Worm (Caenorhabditis elegans) whole organism, L2 larva: Measurements from ENCODE around the gene R11E3.1.

Experiments used
- C34F6.9 ChIP-seq: fragments of 150-350 bp; optimal IDR thresholded peaks from 2 replicates; lab custom pipeline; 2014; ENCODE audit warnings: missing biosample characterization, missing genetic modification characterization
- ZK546.5 ChIP-seq: sonication (generic microtip); optimal IDR thresholded peaks from 2 replicates; lab custom pipeline; 2017; ENCODE audit warnings: missing biosample characterization, missing genetic modification characterization
- ama-1 ChIP-seq: fragments of 150-350 bp; optimal IDR thresholded peaks from 2 replicates; lab custom pipeline; 2018; ENCODE audit warnings: inconsistent platforms
- blmp-1 ChIP-seq: sonication (generic microtip); optimal IDR thresholded peaks from 2 replicates; lab custom pipeline; 2017; ENCODE audit warnings: missing genetic modification characterization, mild to moderate bottlenecking, missing compliant biosample characterization, antibody characterized with exemption, moderate library complexity; ENCODE audit not compliant: insufficient read depth
- ceh-82 ChIP-seq: fragments of 150-350 bp; optimal IDR thresholded peaks from 2 replicates; lab custom pipeline; 2014; ENCODE audit warnings: missing biosample characterization, missing genetic modification characterization
- crh-2 ChIP-seq: sonication (generic microtip); optimal IDR thresholded peaks from 2 replicates; lab custom pipeline; 2017; ENCODE audit warnings: missing biosample characterization, missing genetic modification characterization
- elt-3 ChIP-seq: sonication (generic microtip); optimal IDR thresholded peaks from 2 replicates; lab custom pipeline; 2017; ENCODE audit warnings: missing biosample characterization, missing genetic modification characterization
- fos-1 ChIP-seq: fragments of 150-350 bp; optimal IDR thresholded peaks from 2 replicates; lab custom pipeline; 2014; ENCODE audit warnings: missing biosample characterization, missing genetic modification characterization
- gmeb-1 ChIP-seq: fragments of 150-350 bp; optimal IDR thresholded peaks from 2 replicates; lab custom pipeline; 2014; ENCODE audit warnings: missing biosample characterization, missing genetic modification characterization
- lin-13 ChIP-seq: fragments of 150-350 bp; optimal IDR thresholded peaks from 2 replicates; lab custom pipeline; 2014; ENCODE audit warnings: missing biosample characterization, missing genetic modification reagents, missing genetic modification characterization
- lin-39 ChIP-seq: fragments of 150-350 bp; optimal IDR thresholded peaks from 2 replicates; lab custom pipeline; 2014; ENCODE audit warnings: missing biosample characterization, missing genetic modification reagents, missing genetic modification characterization
- lsy-2 ChIP-seq, 2 experiments: fragments of 150-350 bp in 1 of 2; sonication (generic microtip) in 1 of 2; optimal IDR thresholded peaks; 2 replicates each; lab custom pipeline; 2014 to 2017; ENCODE audit warnings: missing biosample characterization in 2 of 2, missing genetic modification characterization in 2 of 2
- mab-5 ChIP-seq: fragments of 150-350 bp; optimal IDR thresholded peaks from 2 replicates; lab custom pipeline; 2014; ENCODE audit warnings: missing biosample characterization, missing genetic modification characterization
- mbf-1 ChIP-seq: sonication (generic microtip); optimal IDR thresholded peaks from 2 replicates; lab custom pipeline; 2017; ENCODE audit warnings: missing biosample characterization, missing genetic modification characterization
- mdl-1 ChIP-seq, 2 experiments: fragments of 150-350 bp in 1 of 2; sonication (generic microtip) in 1 of 2; optimal IDR thresholded peaks; 2 replicates each; lab custom pipeline; 2017; ENCODE audit warnings: missing biosample characterization in 2 of 2, missing genetic modification characterization in 2 of 2
- nhr-10 ChIP-seq: sonication (generic microtip); optimal IDR thresholded peaks from 2 replicates; lab custom pipeline; 2017; ENCODE audit warnings: missing biosample characterization, missing genetic modification characterization
- nhr-11 ChIP-seq: fragments of 150-350 bp; optimal IDR thresholded peaks from 2 replicates; lab custom pipeline; 2014; ENCODE audit warnings: missing biosample characterization, missing genetic modification characterization
- nhr-12 ChIP-seq: fragments of 150-350 bp; optimal IDR thresholded peaks from 2 replicates; lab custom pipeline; 2014; ENCODE audit warnings: missing biosample characterization, missing genetic modification characterization
- nhr-21 ChIP-seq: fragments of 150-350 bp; optimal IDR thresholded peaks from 2 replicates; lab custom pipeline; 2014; ENCODE audit warnings: missing biosample characterization, missing genetic modification characterization
- nhr-237 ChIP-seq: fragments of 150-350 bp; optimal IDR thresholded peaks from 2 replicates; lab custom pipeline; 2014; ENCODE audit warnings: missing biosample characterization, missing genetic modification characterization
- nhr-25 ChIP-seq: fragments of 150-350 bp; sonication (generic microtip); optimal IDR thresholded peaks from 3 replicates; lab custom pipeline; 2014; ENCODE audit warnings: missing biosample characterization, missing genetic modification characterization
- nhr-6 ChIP-seq: fragments of 150-350 bp; optimal IDR thresholded peaks from 2 replicates; lab custom pipeline; 2014; ENCODE audit warnings: missing biosample characterization, missing genetic modification characterization
- nhr-77 ChIP-seq: fragments of 150-350 bp; optimal IDR thresholded peaks from 2 replicates; lab custom pipeline; 2014; ENCODE audit warnings: missing biosample characterization, missing genetic modification characterization
- peb-1 ChIP-seq: fragments of 150-350 bp; optimal IDR thresholded peaks from 2 replicates; lab custom pipeline; 2014; ENCODE audit warnings: missing biosample characterization, missing genetic modification characterization
- sma-9 ChIP-seq, 2 experiments: fragments of 150-350 bp in 1 of 2; sonication (generic microtip) in 1 of 2; optimal IDR thresholded peaks; 2 replicates each; lab custom pipeline; 2014 to 2016; ENCODE audit warnings: missing genetic modification characterization in 2 of 2, mild to moderate bottlenecking in 1 of 2, missing biosample characterization in 1 of 2, missing compliant biosample characterization in 1 of 2, missing genetic modification reagents in 1 of 2, moderate library complexity in 1 of 2
- unc-55 ChIP-seq: fragments of 150-350 bp; sonication (generic microtip); optimal IDR thresholded peaks from 3 replicates; lab custom pipeline; 2014; ENCODE audit warnings: missing biosample characterization, missing genetic modification reagents, missing genetic modification characterization
- unc-62 ChIP-seq: fragments of 150-350 bp; optimal IDR thresholded peaks from 2 replicates; lab custom pipeline; 2014; ENCODE audit warnings: missing biosample characterization, missing genetic modification reagents, missing genetic modification characterization
- ztf-11 ChIP-seq: sonication (generic microtip); optimal IDR thresholded peaks from 2 replicates; lab custom pipeline; 2017; ENCODE audit warnings: missing biosample characterization, missing genetic modification characterization

R11E3.1 gene

ce11 chrIV:4760378-4761084 is 29.0 kb upstream of the R11E3.1 start, which contains the start of the genes memi-1 and cyp-31A3:
Gene memi-1, minus strand, starts transcription at chrIV:4760428.
Gene cyp-31A3, plus strand, starts transcription at chrIV:4761049.
- TF ChIP-seq nhr-21 (tag; lab: Kevin White, UChicago) (no peak), nhr-237 (tag; lab: Kevin White, UChicago) (no peak), peb-1 (tag; lab: Kevin White, UChicago) (no peak)
- TF ChIP-seq, all 48 proteins: peak for 0

ce11 chrIV:4762990-4763545 is 26.5 kb upstream of the R11E3.1 start:
- peak in 1 of 2 experiments; percentile 52 for TF ChIP-seq lsy-2 (tag; optimal IDR thresholded peaks at IDR 0.05; lab: Kevin White, UChicago)

- no peak for TF ChIP-seq nhr-11 (tag; lab: Kevin White, UChicago)
- no peak for TF ChIP-seq blmp-1 (tag; lab: Kevin White, UChicago)
- no peak for TF ChIP-seq ama-1
- no peak for TF ChIP-seq peb-1 (tag; lab: Kevin White, UChicago)
- no peak for TF ChIP-seq nhr-21 (tag; lab: Kevin White, UChicago)
- TF ChIP-seq mdl-1 (tag; optimal IDR thresholded peaks at IDR 0.05; lab: Kevin White, UChicago) = no peak
- TF ChIP-seq lin-13 (GFP tag; lab: Kevin White, UChicago) = no peak
- no peak for TF ChIP-seq lin-39 (tag; lab: Kevin White, UChicago)
- no peak for TF ChIP-seq crh-2 (tag; lab: Kevin White, UChicago)
- TF ChIP-seq elt-3 = no peak
- TF ChIP-seq ceh-82 (tag; lab: Kevin White, UChicago) = no peak
- no peak for TF ChIP-seq unc-62 (GFP tag; lab: Kevin White, UChicago)
- no peak for TF ChIP-seq mab-5 (tag; lab: Kevin White, UChicago)
- TF ChIP-seq nhr-10 (tag; lab: Kevin White, UChicago) = no peak
- no peak for TF ChIP-seq nhr-237 (tag; lab: Kevin White, UChicago)
These were observed 25.7 kb upstream of the R11E3.1 start, which contains the start of gene Y17G9B.2 for ce11 chrIV:4763844-4764243. Gene Y17G9B.2, plus strand, starts transcription at chrIV:4764144.

ce11 chrIV:4764422-4764821 is 25.1 kb upstream of the R11E3.1 start, which contains the start of gene npp-26:
Gene npp-26, plus strand, starts transcription at chrIV:4764722.
- TF ChIP-seq unc-55 = no peak
- no peak for TF ChIP-seq sma-9 (GFP tag; optimal IDR thresholded peaks at IDR 0.05; lab: Kevin White, UChicago)
- TF ChIP-seq sma-9 (tag; optimal IDR thresholded peaks at IDR 0.05; lab: Kevin White, UChicago) = no peak

ce11 chrIV:4771792-4772191 is 17.8 kb upstream of the R11E3.1 start, which contains the start of gene R11E3.2:
Gene R11E3.2, plus strand, starts transcription at chrIV:4772092.
- TF ChIP-seq ama-1 (no peak), mbf-1 (tag; lab: Kevin White, UChicago) (no peak), nhr-21 (tag; lab: Kevin White, UChicago) (no peak), ztf-11 (no peak), nhr-237 (tag; lab: Kevin White, UChicago) (no peak), C34F6.9 (tag; lab: Kevin White, UChicago) (no peak), fos-1 (tag; lab: Kevin White, UChicago) (peak; percentile 29)

- TF ChIP-seq nhr-12 (tag; lab: Kevin White, UChicago) = no peak
- TF ChIP-seq ZK546.5 (tag; lab: Kevin White, UChicago) = no peak
- no peak for TF ChIP-seq nhr-6 (tag; lab: Kevin White, UChicago)
- TF ChIP-seq blmp-1 (tag; lab: Kevin White, UChicago) = no peak
These were observed 13.5 kb upstream of the R11E3.1 start, which contains the start of gene R11E3.19 for ce11 chrIV:4776001-4776400. Gene R11E3.19, minus strand, starts transcription at chrIV:4776101.

- TF ChIP-seq nhr-6 (tag; lab: Kevin White, UChicago) (no peak), gmeb-1 (tag; lab: Kevin White, UChicago) (no peak), nhr-77 (no peak), elt-3 (no peak), lin-13 (GFP tag; lab: Kevin White, UChicago) (no peak), lsy-2 (tag; optimal IDR thresholded peaks at IDR 0.05; lab: Kevin White, UChicago) (no peak), blmp-1 (tag; lab: Kevin White, UChicago) (no peak), nhr-12 (tag; lab: Kevin White, UChicago) (no peak), unc-62 (GFP tag; lab: Kevin White, UChicago) (no peak), ztf-11 (no peak), nhr-25 (tag; lab: Kevin White, UChicago) (no peak)
These were observed 13.0 kb upstream of the R11E3.1 start for ce11 chrIV:4776501-4776900.
